Fruit fly (Drosophila melanogaster) whole organism, embryonic: ENCODE data around the gene Cap-D3.
A peak's percentile ranks its signal among the peaks of the same experiment; 100 is the strongest.

Experiments used
- CG1603 ChIP-seq: fragments of 200-800 bp; sonication (Bioruptor generic); optimal IDR thresholded peaks from 2 replicates; lab custom pipeline; 2019; ENCODE audit warnings: missing biosample characterization, mild to moderate bottlenecking, missing genetic modification characterization, moderate library complexity
- CG16815 ChIP-seq: fragments of 200-800 bp; sonication (Bioruptor generic); optimal IDR thresholded peaks from 3 replicates; lab custom pipeline; 2017; ENCODE audit warnings: missing biosample characterization, mild to moderate bottlenecking, missing genetic modification characterization
- CG2202 ChIP-seq: fragments of 200-800 bp; sonication (Bioruptor generic); optimal IDR thresholded peaks from 2 replicates; lab custom pipeline; 2018; ENCODE audit warnings: missing biosample characterization, mild to moderate bottlenecking, missing genetic modification characterization
- CG2889 ChIP-seq: fragments of 200-800 bp; sonication (Bioruptor generic); IDR thresholded peaks from 3 replicates; pipeline ENCODE4 v1.3.6; 2022; ENCODE audit warnings: missing biosample characterization, missing genetic modification characterization
- CG4854 ChIP-seq: fragments of 200-800 bp; sonication (Bioruptor generic); optimal IDR thresholded peaks from 2 replicates; lab custom pipeline; 2016; ENCODE audit warnings: missing biosample characterization, missing genetic modification characterization, inconsistent platforms
- CG5953 ChIP-seq: fragments of 200-800 bp; sonication (Bioruptor generic); IDR thresholded peaks from 2 replicates; pipeline ENCODE4 v1.3.6; 2022; ENCODE audit warnings: missing biosample characterization, missing genetic modification characterization
- CG8765 ChIP-seq: fragments of 200-800 bp; sonication (Bioruptor generic); IDR thresholded peaks from 2 replicates; pipeline ENCODE4 v1.3.6; 2022; ENCODE audit warnings: missing biosample characterization, missing genetic modification characterization
- Dbx ChIP-seq: fragments of 200-800 bp; sonication (Bioruptor generic); IDR thresholded peaks from 3 replicates; pipeline ENCODE4 v1.3.6; 2022; ENCODE audit warnings: missing biosample characterization, missing genetic modification characterization
- Neu2 ChIP-seq: fragments of 200-800 bp; sonication (Bioruptor generic); optimal IDR thresholded peaks from 3 replicates; lab custom pipeline; 2016; ENCODE audit warnings: missing biosample characterization, missing genetic modification characterization, borderline replicate concordance
- Poxn ChIP-seq: fragments of 200-800 bp; sonication (Bioruptor generic); IDR thresholded peaks from 2 replicates; pipeline ENCODE4 v1.3.6; 2022; ENCODE audit warnings: missing biosample characterization, missing genetic modification characterization
- ind ChIP-seq: fragments of 200-800 bp; sonication (Bioruptor generic); optimal IDR thresholded peaks from 3 replicates; lab custom pipeline; 2016; ENCODE audit warnings: missing biosample characterization, missing genetic modification characterization
- slp2 ChIP-seq: fragments of 200-800 bp; sonication (Bioruptor generic); optimal IDR thresholded peaks from 2 replicates; lab custom pipeline; 2016; ENCODE audit warnings: missing biosample characterization, missing genetic modification characterization
- twi ChIP-seq: fragments of 200-800 bp; optimal IDR thresholded peaks from 2 replicates; lab custom pipeline; 2019; ENCODE audit warnings: missing biosample characterization, mild to moderate bottlenecking, missing genetic modification characterization, moderate library complexity

- TF ChIP-seq CG4854 (no peak), Neu2 (GFP tag; lab: Kevin White, UChicago) (no peak), CG2202 (peak; percentile 40), Poxn (no peak), CG5953 (no peak), CG2889 (GFP tag; lab: Robert Waterston, UW) (no peak), slp2 (GFP tag; lab: Kevin White, UChicago) (peak; percentile 36), CG1603 (tag; lab: Kevin White, UChicago) (peak; percentile 73), Dbx (GFP tag; lab: Robert Waterston, UW) (no peak), twi (tag; lab: Kevin White, UChicago) (peak; percentile 34), ind (GFP tag; lab: Kevin White, UChicago) (peak; percentile 43), CG8765 (GFP tag; lab: Robert Waterston, UW) (no peak), CG16815 (GFP tag; lab: Kevin White, UChicago) (peak; percentile 19)
These were observed 29.1 kb upstream of the Cap-D3 start for dm6 chr2L:5496468-5497093.
